Worm (Caenorhabditis elegans): Measurements from ENCODE around the gene ins-31.

ins-31 gene

ce11 chrII:3102018-3102417 is 24.8 kb upstream of the ins-31 start, which contains the start of gene clec-121:
clec-121 (plus strand) TSS chrII:3102318.
- no peak for TF ChIP-seq ztf-11 (tag; optimal IDR thresholded peaks at IDR 0.05)
- TF ChIP-seq ceh-83 (GFP tag; optimal IDR thresholded peaks at IDR 0.05) = no peak
- no peak for TF ChIP-seq flh-1 (GFP tag; optimal IDR thresholded peaks at IDR 0.05)
- TF ChIP-seq elt-1 (tag; optimal IDR thresholded peaks at IDR 0.05; ENCODE audit: borderline replicate concordance, insufficient read depth) = no peak
- no peak for TF ChIP-seq ham-2 (GFP tag; optimal IDR thresholded peaks at IDR 0.05)
- no peak for TF ChIP-seq ceh-39 (tag; optimal IDR thresholded peaks at IDR 0.05)
- no peak for TF ChIP-seq lin-13 (tag; optimal IDR thresholded peaks at IDR 0.05)
- no peak for TF ChIP-seq nhr-12 (tag; optimal IDR thresholded peaks at IDR 0.05)
- TF ChIP-seq zip-8 (tag; optimal IDR thresholded peaks at IDR 0.05) = no peak
- TF ChIP-seq cnd-1 (tag; optimal IDR thresholded peaks at IDR 0.05) = no peak
- TF ChIP-seq M03D4.4 (tag; optimal IDR thresholded peaks at IDR 0.05) = no peak
- TF ChIP-seq unc-62 (GFP tag; optimal IDR thresholded peaks at IDR 0.05) = no peak
- no peak for TF ChIP-seq blmp-1 (tag; optimal IDR thresholded peaks at IDR 0.05)
- no peak for TF ChIP-seq nhr-28 (tag; optimal IDR thresholded peaks at IDR 0.05)

- TF ChIP-seq hlh-1 (tag; optimal IDR thresholded peaks at IDR 0.05) (no peak), sptf-1 (tag; optimal IDR thresholded peaks at IDR 0.05) (no peak), ces-1 (GFP tag; optimal IDR thresholded peaks at IDR 0.05) (no peak), nhr-76 (tag; optimal IDR thresholded peaks at IDR 0.05) (no peak), mls-2 (tag; optimal IDR thresholded peaks at IDR 0.05) (no peak), lin-32 (GFP tag; optimal IDR thresholded peaks at IDR 0.05) (no peak), flh-1 (GFP tag; optimal IDR thresholded peaks at IDR 0.05) (no peak), mep-1 (tag; optimal IDR thresholded peaks at IDR 0.05) (no peak)
Measured at ce11 chrII:3105765-3106164, 21.1 kb upstream of the ins-31 start, which contains the start of gene clec-122. clec-122 (plus strand) TSS chrII:3106065.

ce11 chrII:3108101-3108500 is 18.7 kb upstream of the ins-31 start:
- TF ChIP-seq ceh-83 (GFP tag; optimal IDR thresholded peaks at IDR 0.05) = peak; percentile 43
- no peak for TF ChIP-seq unc-62 (GFP tag; optimal IDR thresholded peaks at IDR 0.05)

ce11 chrII:3109533-3109932 is 17.3 kb upstream of the ins-31 start:
- no peak for TF ChIP-seq sptf-1 (tag; optimal IDR thresholded peaks at IDR 0.05)
- no peak for TF ChIP-seq bed-3 (GFP tag; optimal IDR thresholded peaks at IDR 0.05)
- TF ChIP-seq ceh-43 (GFP tag; optimal IDR thresholded peaks at IDR 0.05) = no peak
- TF ChIP-seq mab-5 (tag; optimal IDR thresholded peaks at IDR 0.05) = no peak
- TF ChIP-seq unc-120 (tag; optimal IDR thresholded peaks at IDR 0.05; ENCODE audit: poor library complexity, severe bottlenecking) = no peak
- no peak for TF ChIP-seq flh-1 (GFP tag; optimal IDR thresholded peaks at IDR 0.05)
- no peak for TF ChIP-seq ztf-11 (tag; optimal IDR thresholded peaks at IDR 0.05)
- no peak for TF ChIP-seq ceh-39 (tag; optimal IDR thresholded peaks at IDR 0.05)
- no peak for TF ChIP-seq lsy-2 (tag; optimal IDR thresholded peaks at IDR 0.05)
- TF ChIP-seq ham-2 (GFP tag; optimal IDR thresholded peaks at IDR 0.05) = no peak
- no peak for TF ChIP-seq pha-4 (tag; optimal IDR thresholded peaks at IDR 0.05)
- TF ChIP-seq zip-8 (tag; optimal IDR thresholded peaks at IDR 0.05) = no peak
- no peak for TF ChIP-seq elt-3 (tag; optimal IDR thresholded peaks at IDR 0.05)
- no peak for TF ChIP-seq cnd-1 (tag; optimal IDR thresholded peaks at IDR 0.05)

ce11 chrII:3110099-3110498 is 16.7 kb upstream of the ins-31 start:
- no peak for TF ChIP-seq ztf-11 (tag; optimal IDR thresholded peaks at IDR 0.05)
- TF ChIP-seq flh-1 (GFP tag; optimal IDR thresholded peaks at IDR 0.05) = no peak
- TF ChIP-seq unc-120 (tag; optimal IDR thresholded peaks at IDR 0.05; ENCODE audit: poor library complexity, severe bottlenecking) = no peak

- TF ChIP-seq cnd-1 (tag; optimal IDR thresholded peaks at IDR 0.05) (no peak), unc-120 (tag; optimal IDR thresholded peaks at IDR 0.05; ENCODE audit: poor library complexity, severe bottlenecking) (no peak), lin-13 (tag; optimal IDR thresholded peaks at IDR 0.05) (no peak), bed-3 (GFP tag; optimal IDR thresholded peaks at IDR 0.05) (no peak), lsy-2 (tag; optimal IDR thresholded peaks at IDR 0.05) (no peak), unc-62 (GFP tag; optimal IDR thresholded peaks at IDR 0.05) (no peak), nhr-28 (tag; optimal IDR thresholded peaks at IDR 0.05) (no peak), mls-2 (tag; optimal IDR thresholded peaks at IDR 0.05) (no peak), sptf-1 (tag; optimal IDR thresholded peaks at IDR 0.05) (no peak), mep-1 (tag; optimal IDR thresholded peaks at IDR 0.05) (no peak), flh-1 (GFP tag; optimal IDR thresholded peaks at IDR 0.05) (no peak), blmp-1 (tag; optimal IDR thresholded peaks at IDR 0.05) (no peak), drap-1 (GFP tag; optimal IDR thresholded peaks at IDR 0.05) (no peak), mab-5 (tag; optimal IDR thresholded peaks at IDR 0.05) (no peak), nhr-2 (tag; optimal IDR thresholded peaks at IDR 0.05) (no peak), elt-1 (tag; optimal IDR thresholded peaks at IDR 0.05; ENCODE audit: borderline replicate concordance, insufficient read depth) (no peak)
Measured at ce11 chrII:3111147-3111546, 15.7 kb upstream of the ins-31 start, which contains the start of gene Y25C1A.13. Y25C1A.13 (minus strand) TSS chrII:3111247.

Measured in whole organism, mixed stage, embryonic.